Worm (Caenorhabditis elegans): ENCODE data around the gene K08B4.7.

- no peak for TF ChIP-seq flt-1 (GFP tag; IDR thresholded peaks at IDR 0.05)
- no peak for TF ChIP-seq cog-1 (tag; optimal IDR thresholded peaks at IDR 0.05)
- no peak for TF ChIP-seq tab-1 (GFP tag; IDR thresholded peaks at IDR 0.05)
- no peak for TF ChIP-seq ref-1 (GFP tag; conservative IDR thresholded peaks at IDR 0.05)
- TF ChIP-seq klf-2 (GFP tag; conservative IDR thresholded peaks at IDR 0.05): no peak
- no peak for TF ChIP-seq T22C8.4 (GFP tag; IDR thresholded peaks at IDR 0.05)
- no peak for TF ChIP-seq ztf-23 (GFP tag; IDR thresholded peaks at IDR 0.05)
- no peak for TF ChIP-seq ztf-29 (GFP tag; IDR thresholded peaks at IDR 0.05)
Observed at ce11 chrIV:6093477-6094314, 1.5 kb upstream of the K08B4.7 start, which contains the start of gene cpi-1.

Data from whole organism, midembryonic.